Worm (Caenorhabditis elegans): ENCODE results near the gene srsx-18.
A peak's percentile ranks its signal among the peaks of the same experiment; 100 is the strongest.

The srsx-18 gene

ce11 chrV:5901833-5902232 is 20.5 kb upstream of the srsx-18 start, which contains the start of gene C04E6.5:
Gene C04E6.5, plus strand, starts transcription at chrV:5902133.
- TF ChIP-seq flt-1 (GFP tag; IDR thresholded peaks at IDR 0.05): no peak
- no peak for TF ChIP-seq ztf-29 (GFP tag; IDR thresholded peaks at IDR 0.05)
- no peak for TF ChIP-seq cog-1 (tag; optimal IDR thresholded peaks at IDR 0.05)
- TF ChIP-seq T22C8.4 (GFP tag; IDR thresholded peaks at IDR 0.05): no peak
- TF ChIP-seq tab-1 (GFP tag; IDR thresholded peaks at IDR 0.05): no peak
- no peak for TF ChIP-seq med-1 (GFP tag; optimal IDR thresholded peaks at IDR 0.05; ENCODE audit: insufficient read depth)
- no peak for TF ChIP-seq ztf-23 (GFP tag; IDR thresholded peaks at IDR 0.05)
- no peak for TF ChIP-seq ref-1 (GFP tag; conservative IDR thresholded peaks at IDR 0.05)
- TF ChIP-seq klf-2 (GFP tag; conservative IDR thresholded peaks at IDR 0.05): no peak

- TF ChIP-seq cog-1 (tag; optimal IDR thresholded peaks at IDR 0.05) (no peak), tab-1 (GFP tag; IDR thresholded peaks at IDR 0.05) (no peak), T22C8.4 (GFP tag; IDR thresholded peaks at IDR 0.05) (no peak)
Measured at ce11 chrV:5906252-5906651, 16.1 kb upstream of the srsx-18 start, which contains the start of gene srd-15. Gene srd-15, minus strand, starts transcription at chrV:5906352.

ce11 chrV:5907090-5907489 is 15.2 kb upstream of the srsx-18 start, which contains the start of gene C04E6.4:
Gene C04E6.4, plus strand, starts transcription at chrV:5907390.
- TF ChIP-seq ztf-23 (GFP tag; IDR thresholded peaks at IDR 0.05): no peak
- no peak for TF ChIP-seq tab-1 (GFP tag; IDR thresholded peaks at IDR 0.05)
- no peak for TF ChIP-seq ref-1 (GFP tag; conservative IDR thresholded peaks at IDR 0.05)
- TF ChIP-seq klf-2 (GFP tag; conservative IDR thresholded peaks at IDR 0.05): no peak
- no peak for TF ChIP-seq med-1 (GFP tag; optimal IDR thresholded peaks at IDR 0.05; ENCODE audit: insufficient read depth)
- TF ChIP-seq T22C8.4 (GFP tag; IDR thresholded peaks at IDR 0.05): no peak
- TF ChIP-seq ztf-29 (GFP tag; IDR thresholded peaks at IDR 0.05): no peak
- no peak for TF ChIP-seq flt-1 (GFP tag; IDR thresholded peaks at IDR 0.05)
- no peak for TF ChIP-seq cog-1 (tag; optimal IDR thresholded peaks at IDR 0.05)

- TF ChIP-seq T22C8.4 (GFP tag; IDR thresholded peaks at IDR 0.05): no peak
- TF ChIP-seq ztf-29 (GFP tag; IDR thresholded peaks at IDR 0.05): no peak
- TF ChIP-seq ref-1 (GFP tag; conservative IDR thresholded peaks at IDR 0.05): no peak
- no peak for TF ChIP-seq ztf-23 (GFP tag; IDR thresholded peaks at IDR 0.05)
- TF ChIP-seq flt-1 (GFP tag; IDR thresholded peaks at IDR 0.05): no peak
- TF ChIP-seq med-1 (GFP tag; optimal IDR thresholded peaks at IDR 0.05; ENCODE audit: insufficient read depth): no peak
- TF ChIP-seq cog-1 (tag; optimal IDR thresholded peaks at IDR 0.05): no peak
- TF ChIP-seq klf-2 (GFP tag; conservative IDR thresholded peaks at IDR 0.05): no peak
- no peak for TF ChIP-seq tab-1 (GFP tag; IDR thresholded peaks at IDR 0.05)
Measured at ce11 chrV:5912426-5912825, 9.9 kb upstream of the srsx-18 start, which contains the start of gene C04E6.13. Gene C04E6.13, plus strand, starts transcription at chrV:5912726.

- no peak for TF ChIP-seq med-1 (GFP tag; optimal IDR thresholded peaks at IDR 0.05; ENCODE audit: insufficient read depth)
- no peak for TF ChIP-seq flt-1 (GFP tag; IDR thresholded peaks at IDR 0.05)
- no peak for TF ChIP-seq klf-2 (GFP tag; conservative IDR thresholded peaks at IDR 0.05)
- TF ChIP-seq T22C8.4 (GFP tag; IDR thresholded peaks at IDR 0.05): no peak
- TF ChIP-seq tab-1 (GFP tag; IDR thresholded peaks at IDR 0.05): no peak
- no peak for TF ChIP-seq ztf-23 (GFP tag; IDR thresholded peaks at IDR 0.05)
- TF ChIP-seq ztf-29 (GFP tag; IDR thresholded peaks at IDR 0.05): no peak
- TF ChIP-seq cog-1 (tag; optimal IDR thresholded peaks at IDR 0.05): no peak
- TF ChIP-seq ref-1 (GFP tag; conservative IDR thresholded peaks at IDR 0.05): no peak
Measured at ce11 chrV:5916862-5917261, 5.5 kb upstream of the srsx-18 start.

ce11 chrV:5917707-5918106 is 4.6 kb upstream of the srsx-18 start, which contains the start of gene lrpr-1:
Gene lrpr-1, minus strand, starts transcription at chrV:5917891.
- TF ChIP-seq klf-2 (GFP tag; conservative IDR thresholded peaks at IDR 0.05) (0 out of 2 replicates have a peak, but pooled peaks have one; percentile 49), med-1 (GFP tag; optimal IDR thresholded peaks at IDR 0.05; ENCODE audit: insufficient read depth) (no peak), flt-1 (GFP tag; IDR thresholded peaks at IDR 0.05) (peak; percentile 79), ref-1 (GFP tag; conservative IDR thresholded peaks at IDR 0.05) (no peak), cog-1 (tag; optimal IDR thresholded peaks at IDR 0.05) (peak; percentile 47), ztf-23 (GFP tag; IDR thresholded peaks at IDR 0.05) (peak; percentile 72; the same call in 1 of the 2 replicates), T22C8.4 (GFP tag; IDR thresholded peaks at IDR 0.05) (no peak), tab-1 (GFP tag; IDR thresholded peaks at IDR 0.05) (no peak), ztf-29 (GFP tag; IDR thresholded peaks at IDR 0.05) (no peak)

- TF ChIP-seq klf-2 (GFP tag; conservative IDR thresholded peaks at IDR 0.05): no peak
- TF ChIP-seq med-1 (GFP tag; optimal IDR thresholded peaks at IDR 0.05; ENCODE audit: insufficient read depth): no peak
- no peak for TF ChIP-seq cog-1 (tag; optimal IDR thresholded peaks at IDR 0.05)
- no peak for TF ChIP-seq ref-1 (GFP tag; conservative IDR thresholded peaks at IDR 0.05)
- no peak for TF ChIP-seq T22C8.4 (GFP tag; IDR thresholded peaks at IDR 0.05)
- TF ChIP-seq tab-1 (GFP tag; IDR thresholded peaks at IDR 0.05): no peak
- TF ChIP-seq ztf-29 (GFP tag; IDR thresholded peaks at IDR 0.05): no peak
- TF ChIP-seq ztf-23 (GFP tag; IDR thresholded peaks at IDR 0.05): no peak
- TF ChIP-seq flt-1 (GFP tag; IDR thresholded peaks at IDR 0.05): no peak
Measured at ce11 chrV:5919887-5920286, 2.4 kb upstream of the srsx-18 start, which contains the start of gene C04E6.12. Gene C04E6.12, minus strand, starts transcription at chrV:5919987.

ce11 chrV:5921761-5922160 is 575 bp upstream of the srsx-18 start:
- TF ChIP-seq ztf-29 (GFP tag; IDR thresholded peaks at IDR 0.05) (no peak), tab-1 (GFP tag; IDR thresholded peaks at IDR 0.05) (no peak), T22C8.4 (GFP tag; IDR thresholded peaks at IDR 0.05) (no peak), ztf-23 (GFP tag; IDR thresholded peaks at IDR 0.05) (no peak), klf-2 (GFP tag; conservative IDR thresholded peaks at IDR 0.05) (no peak), ref-1 (GFP tag; conservative IDR thresholded peaks at IDR 0.05) (no peak), cog-1 (tag; optimal IDR thresholded peaks at IDR 0.05) (no peak), med-1 (GFP tag; optimal IDR thresholded peaks at IDR 0.05; ENCODE audit: insufficient read depth) (no peak), flt-1 (GFP tag; IDR thresholded peaks at IDR 0.05) (no peak)

ce11 chrV:5927347-5927746 is 5.0 kb downstream of the srsx-18 start, which contains the start of gene srsx-17:
Gene srsx-17, plus strand, starts transcription at chrV:5927647.
- TF ChIP-seq flt-1 (GFP tag; IDR thresholded peaks at IDR 0.05) (no peak), med-1 (GFP tag; optimal IDR thresholded peaks at IDR 0.05; ENCODE audit: insufficient read depth) (no peak), klf-2 (GFP tag; conservative IDR thresholded peaks at IDR 0.05) (no peak), cog-1 (tag; optimal IDR thresholded peaks at IDR 0.05) (no peak)

- TF ChIP-seq med-1 (GFP tag; optimal IDR thresholded peaks at IDR 0.05; ENCODE audit: insufficient read depth): no peak
- TF ChIP-seq ref-1 (GFP tag; conservative IDR thresholded peaks at IDR 0.05): no peak
- no peak for TF ChIP-seq klf-2 (GFP tag; conservative IDR thresholded peaks at IDR 0.05)
- TF ChIP-seq cog-1 (tag; optimal IDR thresholded peaks at IDR 0.05): no peak
- no peak for TF ChIP-seq ztf-29 (GFP tag; IDR thresholded peaks at IDR 0.05)
- no peak for TF ChIP-seq flt-1 (GFP tag; IDR thresholded peaks at IDR 0.05)
- no peak for TF ChIP-seq T22C8.4 (GFP tag; IDR thresholded peaks at IDR 0.05)
- TF ChIP-seq ztf-23 (GFP tag; IDR thresholded peaks at IDR 0.05): no peak
- TF ChIP-seq tab-1 (GFP tag; IDR thresholded peaks at IDR 0.05): no peak
Measured at ce11 chrV:5928006-5928405, 5.7 kb downstream of the srsx-18 start.
